Worm (Caenorhabditis elegans) whole organism, young adult: ENCODE measurements around the gene srx-8.

Source experiments
- F39B2.1 ChIP-seq: fragments of 200-800 bp; sonication (Bioruptor generic); IDR thresholded peaks from 2 replicates; pipeline ENCODE4 v1.3.6; 2022; ENCODE audit warnings: missing genetic modification reagents, missing genetic modification characterization, missing compliant biosample characterization
- aptf-3 ChIP-seq: fragments of 200-800 bp; sonication (Bioruptor generic); IDR thresholded peaks from 2 replicates; pipeline ENCODE4 v1.3.6; 2022; ENCODE audit warnings: missing genetic modification characterization, missing compliant biosample characterization
- ceh-100 ChIP-seq: fragments of 200-800 bp; sonication (Bioruptor generic); IDR thresholded peaks from 2 replicates; pipeline ENCODE4 v1.3.6; 2022; ENCODE audit warnings: missing genetic modification reagents, missing genetic modification characterization, missing compliant biosample characterization
- dpl-1 ChIP-seq: fragments of 150-350 bp; optimal IDR thresholded peaks from 2 replicates; lab custom pipeline; 2014; ENCODE audit warnings: missing biosample characterization, missing genetic modification reagents, missing genetic modification characterization
- ets-4 ChIP-seq: fragments of 200-800 bp; sonication (Bioruptor generic); optimal IDR thresholded peaks from 2 replicates; lab custom pipeline; 2018; ENCODE audit warnings: mild to moderate bottlenecking, missing genetic modification characterization, missing compliant biosample characterization
- nhr-27 ChIP-seq: fragments of 200-800 bp; sonication (Bioruptor generic); optimal IDR thresholded peaks from 2 replicates; lab custom pipeline; 2018; ENCODE audit warnings: mild to moderate bottlenecking, missing genetic modification characterization, moderate library complexity, missing compliant biosample characterization
- pha-4 ChIP-seq: fragments of 150-350 bp; sonication (generic microtip); optimal IDR thresholded peaks from 2 replicates; lab custom pipeline; 2014; ENCODE audit warnings: missing biosample characterization, missing genetic modification reagents, missing genetic modification characterization
- somi-1 ChIP-seq: fragments of 200-800 bp; sonication (Bioruptor generic); optimal IDR thresholded peaks from 2 replicates; lab custom pipeline; 2018; ENCODE audit warnings: mild to moderate bottlenecking, missing genetic modification characterization, missing compliant biosample characterization
- tbp1 ChIP-seq: fragments of 200-800 bp; sonication (Bioruptor generic); optimal IDR thresholded peaks from 2 replicates; lab custom pipeline; 2018; ENCODE audit warnings: mild to moderate bottlenecking, missing genetic modification characterization, missing compliant biosample characterization
- unc-62 ChIP-seq: fragments of 150-350 bp; optimal IDR thresholded peaks from 2 replicates; lab custom pipeline; 2014; ENCODE audit warnings: missing biosample characterization, missing genetic modification reagents, missing genetic modification characterization
- ztf-22 ChIP-seq: fragments of 200-800 bp; sonication (Bioruptor generic); optimal IDR thresholded peaks from 2 replicates; lab custom pipeline; 2018; ENCODE audit warnings: mild to moderate bottlenecking, missing genetic modification characterization, moderate library complexity, missing compliant biosample characterization
- ztf-3 ChIP-seq: fragments of 200-800 bp; sonication (Bioruptor generic); optimal IDR thresholded peaks from 2 replicates; lab custom pipeline; 2018; ENCODE audit warnings: mild to moderate bottlenecking, missing genetic modification characterization, missing compliant biosample characterization

- TF ChIP-seq ceh-100 (no peak), unc-62 (GFP tag; lab: Kevin White, UChicago) (no peak), somi-1 (no peak), tbp1 (no peak), F39B2.1 (no peak), ztf-3 (GFP tag; lab: Kevin White, UChicago) (no peak), ets-4 (GFP tag; lab: Kevin White, UChicago) (no peak), aptf-3 (GFP tag; lab: Robert Waterston, UW) (no peak), pha-4 (tag; lab: Kevin White, UChicago) (no peak), nhr-27 (tag; lab: Kevin White, UChicago) (no peak), ztf-22 (GFP tag; lab: Kevin White, UChicago) (no peak), dpl-1 (GFP tag; lab: Kevin White, UChicago) (no peak)
These were observed 10.0 kb upstream of the srx-8 start, which contains the start of gene sri-73 for ce11 chrV:565984-566383.
